Fruit fly (Drosophila melanogaster) Kc167 (cell line): Measurements from ENCODE around the gene Cpr66Cb.

Experiments
- Sin3A ChIP-seq: fragments of >200 bp; optimal IDR thresholded peaks from 2 replicates; lab custom pipeline; 2018; ENCODE audit warnings: missing external identifiers
- insv ChIP-seq: fragments of >200 bp; optimal IDR thresholded peaks from 3 replicates; lab custom pipeline; 2018; ENCODE audit warnings: missing external identifiers

dm6 chr3L:8336372-8336771 lies at the start of gene Cpr66Cb:
- TF ChIP-seq insv (lab: Kevin White, UChicago) (no peak), Sin3A (lab: Kevin White, UChicago) (no peak)
